Worm (Caenorhabditis elegans): ENCODE results near the gene C45B11.2.
A peak's percentile ranks its signal among the peaks of the same experiment; 100 is the strongest.

The C45B11.2 gene

ce11 chrV:11080345-11081102, 38.0 kb downstream of the C45B11.2 start, which contains the start of gene act-1:
act-1 (plus strand) TSS chrV:11081052.
- TF ChIP-seq pes-1 (GFP tag; IDR thresholded peaks at IDR 0.05) = peak; percentile 10; the same call in 1 of the 2 replicates
- no peak for TF ChIP-seq ets-7 (tag; optimal IDR thresholded peaks at IDR 0.05)
- TF ChIP-seq aly-1 (tag; optimal IDR thresholded peaks at IDR 0.05) = no peak
- TF ChIP-seq flt-1 (GFP tag; IDR thresholded peaks at IDR 0.05) = 0 out of 2 replicates have a peak, but pooled peaks have one; percentile 37
- TF ChIP-seq hmbx-1 (tag; optimal IDR thresholded peaks at IDR 0.05) = no peak
- TF ChIP-seq scrt-1 (GFP tag; IDR thresholded peaks at IDR 0.05) = no peak
- TF ChIP-seq ama-1 (optimal IDR thresholded peaks at IDR 0.05) = no peak
- TF ChIP-seq tbx-37 (GFP tag; conservative IDR thresholded peaks at IDR 0.05) = no peak
- TF ChIP-seq F13C5.2 (tag; optimal IDR thresholded peaks at IDR 0.05) = peak; percentile 26
- TF ChIP-seq tbx-11 (GFP tag; IDR thresholded peaks at IDR 0.05) = no peak
- TF ChIP-seq hnd-1 (tag; optimal IDR thresholded peaks at IDR 0.05) = no peak
- TF ChIP-seq B0310.2 (tag; optimal IDR thresholded peaks at IDR 0.05) = no peak
- TF ChIP-seq ceh-36 (tag; optimal IDR thresholded peaks at IDR 0.05) = no peak
- no peak for TF ChIP-seq sea-1 (GFP tag; conservative IDR thresholded peaks at IDR 0.05)
- no peak for TF ChIP-seq tra-4 (tag; optimal IDR thresholded peaks at IDR 0.05)
- TF ChIP-seq hmg-4 (GFP tag; optimal IDR thresholded peaks at IDR 0.05) = peak; percentile 73
- no peak for TF ChIP-seq ceh-13 (GFP tag; optimal IDR thresholded peaks at IDR 0.05)

- no peak for TF ChIP-seq scrt-1 (GFP tag; IDR thresholded peaks at IDR 0.05)
- TF ChIP-seq aly-1 (tag; optimal IDR thresholded peaks at IDR 0.05) = no peak
- TF ChIP-seq hmg-4 (GFP tag; optimal IDR thresholded peaks at IDR 0.05) = no peak
- TF ChIP-seq sea-1 (GFP tag; conservative IDR thresholded peaks at IDR 0.05) = no peak
- TF ChIP-seq ceh-36 (tag; optimal IDR thresholded peaks at IDR 0.05) = no peak
- TF ChIP-seq ceh-13 (GFP tag; optimal IDR thresholded peaks at IDR 0.05) = no peak
Observed at ce11 chrV:11082475-11082874, 40.0 kb downstream of the C45B11.2 start.

ce11 chrV:11082964-11083363, 40.5 kb downstream of the C45B11.2 start:
- no peak for TF ChIP-seq F13C5.2 (tag; optimal IDR thresholded peaks at IDR 0.05)
- TF ChIP-seq flt-1 (GFP tag; IDR thresholded peaks at IDR 0.05) = no peak
- TF ChIP-seq hmg-4 (GFP tag; optimal IDR thresholded peaks at IDR 0.05) = no peak
- TF ChIP-seq scrt-1 (GFP tag; IDR thresholded peaks at IDR 0.05) = no peak
- TF ChIP-seq tra-4 (tag; optimal IDR thresholded peaks at IDR 0.05) = no peak
- TF ChIP-seq hmbx-1 (tag; optimal IDR thresholded peaks at IDR 0.05) = no peak
- no peak for TF ChIP-seq tbx-11 (GFP tag; IDR thresholded peaks at IDR 0.05)
- TF ChIP-seq hnd-1 (tag; optimal IDR thresholded peaks at IDR 0.05) = no peak
- TF ChIP-seq ets-7 (tag; optimal IDR thresholded peaks at IDR 0.05) = no peak
- no peak for TF ChIP-seq ceh-13 (GFP tag; optimal IDR thresholded peaks at IDR 0.05)
- no peak for TF ChIP-seq ama-1 (optimal IDR thresholded peaks at IDR 0.05)
- no peak for TF ChIP-seq aly-1 (tag; optimal IDR thresholded peaks at IDR 0.05)
- no peak for TF ChIP-seq B0310.2 (tag; optimal IDR thresholded peaks at IDR 0.05)
- TF ChIP-seq tbx-37 (GFP tag; conservative IDR thresholded peaks at IDR 0.05) = no peak
- no peak for TF ChIP-seq sea-1 (GFP tag; conservative IDR thresholded peaks at IDR 0.05)
- TF ChIP-seq pes-1 (GFP tag; IDR thresholded peaks at IDR 0.05) = no peak
- TF ChIP-seq ceh-36 (tag; optimal IDR thresholded peaks at IDR 0.05) = no peak

ce11 chrV:11083691-11084090, 41.2 kb downstream of the C45B11.2 start:
- no peak for TF ChIP-seq ets-7 (tag; optimal IDR thresholded peaks at IDR 0.05)
- TF ChIP-seq hmg-4 (GFP tag; optimal IDR thresholded peaks at IDR 0.05) = peak; percentile 22
- TF ChIP-seq F13C5.2 (tag; optimal IDR thresholded peaks at IDR 0.05) = peak; percentile 35
- no peak for TF ChIP-seq ceh-36 (tag; optimal IDR thresholded peaks at IDR 0.05)
- TF ChIP-seq tra-4 (tag; optimal IDR thresholded peaks at IDR 0.05) = no peak

- TF ChIP-seq ceh-13 (GFP tag; optimal IDR thresholded peaks at IDR 0.05) = no peak
- no peak for TF ChIP-seq flt-1 (GFP tag; IDR thresholded peaks at IDR 0.05)
- TF ChIP-seq ceh-36 (tag; optimal IDR thresholded peaks at IDR 0.05) = no peak
- TF ChIP-seq ets-7 (tag; optimal IDR thresholded peaks at IDR 0.05) = no peak
- TF ChIP-seq hmg-4 (GFP tag; optimal IDR thresholded peaks at IDR 0.05) = no peak
- TF ChIP-seq tbx-37 (GFP tag; conservative IDR thresholded peaks at IDR 0.05) = no peak
- no peak for TF ChIP-seq aly-1 (tag; optimal IDR thresholded peaks at IDR 0.05)
- TF ChIP-seq B0310.2 (tag; optimal IDR thresholded peaks at IDR 0.05) = no peak
- no peak for TF ChIP-seq ama-1 (optimal IDR thresholded peaks at IDR 0.05)
- no peak for TF ChIP-seq tra-4 (tag; optimal IDR thresholded peaks at IDR 0.05)
- TF ChIP-seq pes-1 (GFP tag; IDR thresholded peaks at IDR 0.05) = no peak
- no peak for TF ChIP-seq scrt-1 (GFP tag; IDR thresholded peaks at IDR 0.05)
- no peak for TF ChIP-seq tbx-11 (GFP tag; IDR thresholded peaks at IDR 0.05)
- TF ChIP-seq sea-1 (GFP tag; conservative IDR thresholded peaks at IDR 0.05) = no peak
- no peak for TF ChIP-seq hmbx-1 (tag; optimal IDR thresholded peaks at IDR 0.05)
- TF ChIP-seq hnd-1 (tag; optimal IDR thresholded peaks at IDR 0.05) = no peak
- no peak for TF ChIP-seq F13C5.2 (tag; optimal IDR thresholded peaks at IDR 0.05)
Observed at ce11 chrV:11087119-11087518, 44.6 kb downstream of the C45B11.2 start.

- no peak for TF ChIP-seq tra-4 (tag; optimal IDR thresholded peaks at IDR 0.05)
- TF ChIP-seq hnd-1 (tag; optimal IDR thresholded peaks at IDR 0.05) = no peak
Observed at ce11 chrV:11087519-11087998, 45.0 kb downstream of the C45B11.2 start, which contains the start of gene Y42A5A.1. Y42A5A.1 (plus strand) TSS chrV:11087948.

Measured in whole organism, early embryonic.